Fruit fly (Drosophila melanogaster) whole organism, embryonic: ENCODE results near the gene CG13248.

Experiments used
- Abd-B ChIP-seq: fragments of 200-800 bp; sonication (Bioruptor generic); optimal IDR thresholded peaks from 2 replicates; lab custom pipeline; 2018; ENCODE audit warnings: missing biosample characterization, mild to moderate bottlenecking, missing genetic modification characterization, moderate library complexity
- C15 ChIP-seq: fragments of 200-800 bp; sonication (Bioruptor generic); IDR thresholded peaks from 3 replicates; pipeline ENCODE4 v1.3.6; 2022; ENCODE audit warnings: missing biosample characterization, missing genetic modification characterization
- CG12071 ChIP-seq: fragments of 200-800 bp; sonication (Bioruptor generic); optimal IDR thresholded peaks from 3 replicates; lab custom pipeline; 2018; ENCODE audit warnings: missing biosample characterization, mild to moderate bottlenecking, missing genetic modification characterization
- CG13123 ChIP-seq: fragments of 200-800 bp; sonication (Bioruptor generic); optimal IDR thresholded peaks from 2 replicates; lab custom pipeline; 2016; ENCODE audit warnings: missing biosample characterization, missing genetic modification characterization
- CG16815 ChIP-seq: fragments of 200-800 bp; sonication (Bioruptor generic); optimal IDR thresholded peaks from 3 replicates; lab custom pipeline; 2017; ENCODE audit warnings: missing biosample characterization, mild to moderate bottlenecking, missing genetic modification characterization
- CG17359 ChIP-seq: fragments of 200-800 bp; sonication (Bioruptor generic); optimal IDR thresholded peaks from 3 replicates; lab custom pipeline; 2018; ENCODE audit warnings: missing biosample characterization, mild to moderate bottlenecking, missing genetic modification characterization, moderate library complexity
- CG17385 ChIP-seq: fragments of 200-800 bp; sonication (Bioruptor generic); optimal IDR thresholded peaks from 3 replicates; lab custom pipeline; 2018; ENCODE audit warnings: missing biosample characterization, mild to moderate bottlenecking, missing genetic modification characterization
- CG2129 ChIP-seq: fragments of 200-800 bp; sonication (Bioruptor generic); IDR thresholded peaks from 2 replicates; pipeline ENCODE4 v1.3.6; 2022; ENCODE audit warnings: missing biosample characterization, missing genetic modification characterization; ENCODE audit not compliant: partially characterized antibody
- CG2678 ChIP-seq: fragments of 200-800 bp; sonication (Bioruptor generic); optimal IDR thresholded peaks from 3 replicates; lab custom pipeline; 2019; ENCODE audit warnings: missing biosample characterization, mild to moderate bottlenecking, missing genetic modification characterization, moderate library complexity
- CG2712 ChIP-seq: fragments of 200-800 bp; optimal IDR thresholded peaks from 3 replicates; lab custom pipeline; 2019; ENCODE audit warnings: missing biosample characterization, mild to moderate bottlenecking, missing genetic modification characterization, moderate library complexity
- CG32767 ChIP-seq: fragments of 200-800 bp; sonication (Bioruptor generic); IDR thresholded peaks from 2 replicates; pipeline ENCODE4 v1.3.6; 2022; ENCODE audit warnings: missing biosample characterization, missing genetic modification characterization
- CG34224 ChIP-seq: fragments of 200-800 bp; sonication (Bioruptor generic); IDR thresholded peaks from 3 replicates; pipeline ENCODE4 v1.3.6; 2022; ENCODE audit warnings: missing biosample characterization, missing genetic modification characterization; ENCODE audit not compliant: partially characterized antibody
- CG4404 ChIP-seq: fragments of 200-800 bp; sonication (Bioruptor generic); IDR thresholded peaks from 2 replicates; pipeline ENCODE4 v1.3.6; 2022; ENCODE audit warnings: missing biosample characterization, missing genetic modification characterization
- CG4617 ChIP-seq: fragments of 200-800 bp; sonication (Bioruptor generic); optimal IDR thresholded peaks from 3 replicates; lab custom pipeline; 2016; ENCODE audit warnings: missing biosample characterization, missing genetic modification characterization, borderline replicate concordance
- CG7987 ChIP-seq: fragments of 200-800 bp; sonication (Bioruptor generic); optimal IDR thresholded peaks from 2 replicates; lab custom pipeline; 2018; ENCODE audit warnings: missing biosample characterization, mild to moderate bottlenecking, missing genetic modification characterization, moderate library complexity
- Deaf1 ChIP-seq: fragments of 200-800 bp; optimal IDR thresholded peaks from 3 replicates; lab custom pipeline; 2019; ENCODE audit warnings: missing biosample characterization, mild to moderate bottlenecking, missing genetic modification characterization, moderate library complexity
- Doc3 ChIP-seq: fragments of 200-800 bp; sonication (Bioruptor generic); IDR thresholded peaks from 3 replicates; pipeline ENCODE4 v1.3.6; 2022; ENCODE audit warnings: missing biosample characterization, missing genetic modification characterization; ENCODE audit not compliant: partially characterized antibody
- Ets65A ChIP-seq: fragments of 200-800 bp; sonication (Bioruptor generic); peaks from one replicate; lab custom pipeline; 2016; ENCODE audit warnings: missing biosample characterization, missing genetic modification characterization
- Gug ChIP-seq: fragments of 200-800 bp; sonication (Bioruptor generic); IDR thresholded peaks from 4 replicates; pipeline ENCODE4 v1.3.6; 2022; ENCODE audit warnings: missing biosample characterization, missing genetic modification characterization
- HHEX ChIP-seq: fragments of 200-800 bp; sonication (Bioruptor generic); optimal IDR thresholded peaks from 3 replicates; lab custom pipeline; 2017; ENCODE audit warnings: missing biosample characterization, mild to moderate bottlenecking, missing genetic modification characterization, missing genetic modification reagents
- HLH3B ChIP-seq: fragments of 200-800 bp; sonication (Bioruptor generic); IDR thresholded peaks from 2 replicates; pipeline ENCODE4 v1.3.6; 2022; ENCODE audit warnings: missing biosample characterization, missing genetic modification characterization
- HmgD ChIP-seq: fragments of 200-800 bp; sonication (Bioruptor generic); optimal IDR thresholded peaks from 3 replicates; lab custom pipeline; 2016; ENCODE audit warnings: missing biosample characterization, missing genetic modification characterization
- Hmr ChIP-seq: fragments of 200-800 bp; sonication (Bioruptor generic); optimal IDR thresholded peaks from 3 replicates; lab custom pipeline; 2017; ENCODE audit warnings: mild to moderate bottlenecking, missing biosample characterization, missing genetic modification reagents, missing genetic modification characterization
- Kr ChIP-seq: fragments of 200-800 bp; sonication (Bioruptor generic); optimal IDR thresholded peaks from 2 replicates; lab custom pipeline; 2017; ENCODE audit warnings: missing biosample characterization, mild to moderate bottlenecking, missing genetic modification characterization
- Lhr ChIP-seq: fragments of 200-800 bp; sonication (Bioruptor generic); optimal IDR thresholded peaks from 3 replicates; lab custom pipeline; 2017; ENCODE audit warnings: mild to moderate bottlenecking, missing biosample characterization, missing genetic modification reagents, missing genetic modification characterization
- Oli ChIP-seq: fragments of 200-800 bp; sonication (Bioruptor generic); optimal IDR thresholded peaks from 2 replicates; lab custom pipeline; 2018; ENCODE audit warnings: missing biosample characterization, mild to moderate bottlenecking, missing genetic modification characterization, moderate library complexity
- Taf1 ChIP-seq: fragments of 200-800 bp; sonication (Bioruptor generic); IDR thresholded peaks from 2 replicates; pipeline ENCODE4 v1.3.6; 2022; ENCODE audit warnings: missing biosample characterization, missing genetic modification characterization
- Vsx1 ChIP-seq: fragments of 200-800 bp; sonication (Bioruptor generic); optimal IDR thresholded peaks from 2 replicates; lab custom pipeline; 2017; ENCODE audit warnings: missing biosample characterization, mild to moderate bottlenecking, missing genetic modification characterization, missing genetic modification reagents
- ap ChIP-seq: fragments of 200-800 bp; sonication (Bioruptor generic); IDR thresholded peaks from 2 replicates; pipeline ENCODE4 v1.3.6; 2022; ENCODE audit warnings: missing biosample characterization, missing genetic modification characterization
- ato ChIP-seq: fragments of 200-800 bp; sonication (Bioruptor generic); IDR thresholded peaks from 2 replicates; pipeline ENCODE4 v1.3.6; 2022; ENCODE audit warnings: missing biosample characterization, missing genetic modification characterization; ENCODE audit not compliant: partially characterized antibody
- bab2 ChIP-seq: fragments of 200-800 bp; sonication (Bioruptor generic); optimal IDR thresholded peaks from 2 replicates; lab custom pipeline; 2016; ENCODE audit warnings: missing biosample characterization, missing genetic modification characterization
- cg ChIP-seq: fragments of 200-800 bp; sonication (Bioruptor generic); optimal IDR thresholded peaks from 3 replicates; lab custom pipeline; 2019; ENCODE audit warnings: missing biosample characterization, mild to moderate bottlenecking, missing genetic modification characterization, moderate library complexity
- chm ChIP-seq: fragments of 200-800 bp; sonication (Bioruptor generic); IDR thresholded peaks from 2 replicates; pipeline ENCODE4 v1.3.6; 2022; ENCODE audit warnings: missing biosample characterization, missing genetic modification characterization
- chn ChIP-seq: fragments of 200-800 bp; sonication (Bioruptor generic); optimal IDR thresholded peaks from 2 replicates; lab custom pipeline; 2016; ENCODE audit warnings: missing biosample characterization, missing genetic modification characterization
- corto ChIP-seq: fragments of 200-800 bp; sonication (Bioruptor generic); optimal IDR thresholded peaks from 2 replicates; lab custom pipeline; 2016; ENCODE audit warnings: missing biosample characterization, mild to moderate bottlenecking, missing genetic modification characterization, moderate library complexity
- ems ChIP-seq: fragments of 200-800 bp; sonication (Bioruptor generic); optimal IDR thresholded peaks from 3 replicates; lab custom pipeline; 2016; ENCODE audit warnings: missing biosample characterization, missing genetic modification characterization
- fru ChIP-seq: fragments of >200 bp; optimal IDR thresholded peaks from 2 replicates; lab custom pipeline; 2017
- gce ChIP-seq: fragments of 200-800 bp; sonication (Bioruptor generic); IDR thresholded peaks from 3 replicates; pipeline ENCODE4 v1.3.6; 2022; ENCODE audit warnings: missing biosample characterization, missing genetic modification characterization
- her ChIP-seq: fragments of 200-800 bp; sonication (Bioruptor generic); optimal IDR thresholded peaks from 2 replicates; lab custom pipeline; 2016; ENCODE audit warnings: missing biosample characterization, missing genetic modification characterization
- otp ChIP-seq: fragments of 200-800 bp; sonication (Bioruptor generic); IDR thresholded peaks from 3 replicates; pipeline ENCODE4, ENCODE4 v1.3.6; 2022; ENCODE audit warnings: missing biosample characterization, missing genetic modification characterization
- peb ChIP-seq: fragments of 200-800 bp; sonication (Bioruptor generic); IDR thresholded peaks from 2 replicates; pipeline ENCODE4 v1.3.6; 2022; ENCODE audit warnings: missing biosample characterization, missing genetic modification characterization
- pnt ChIP-seq: fragments of 200-800 bp; sonication (Bioruptor generic); optimal IDR thresholded peaks from 3 replicates; lab custom pipeline; 2016; ENCODE audit warnings: missing biosample characterization, missing genetic modification characterization
- run ChIP-seq: fragments of 200-800 bp; sonication (Bioruptor generic); optimal IDR thresholded peaks from 3 replicates; lab custom pipeline; 2018; ENCODE audit warnings: missing biosample characterization, mild to moderate bottlenecking, missing genetic modification characterization
- sna ChIP-seq: fragments of 200-800 bp; sonication (Bioruptor generic); IDR thresholded peaks from 2 replicates; pipeline ENCODE4 v1.3.6; 2022; ENCODE audit warnings: missing biosample characterization, missing genetic modification characterization; ENCODE audit not compliant: partially characterized antibody
- sug ChIP-seq: fragments of 200-800 bp; optimal IDR thresholded peaks from 2 replicates; lab custom pipeline; 2019; ENCODE audit warnings: missing biosample characterization, mild to moderate bottlenecking, missing genetic modification characterization, moderate library complexity
- tio ChIP-seq: fragments of 200-800 bp; sonication (Bioruptor generic); optimal IDR thresholded peaks from 2 replicates; lab custom pipeline; 2017; ENCODE audit warnings: missing biosample characterization, missing genetic modification characterization, inconsistent platforms
- tll ChIP-seq, 2 experiments: fragments of 200-800 bp in 1 of 2; fragments of >200 bp in 1 of 2; sonication (Bioruptor generic) in 1 of 2; optimal IDR thresholded peaks; 2 replicates each; lab custom pipeline; 2017 to 2019; ENCODE audit warnings: missing biosample characterization in 2 of 2, missing genetic modification characterization in 2 of 2, mild to moderate bottlenecking in 1 of 2, moderate library complexity in 1 of 2
- ttk ChIP-seq: fragments of 200-800 bp; sonication (Bioruptor generic); IDR thresholded peaks from 2 replicates; pipeline ENCODE4 v2.1.2; 2022; ENCODE audit warnings: missing biosample characterization, missing genetic modification characterization
- zf30C ChIP-seq: fragments of 200-800 bp; sonication (Bioruptor generic); optimal IDR thresholded peaks from 3 replicates; lab custom pipeline; 2018; ENCODE audit warnings: missing biosample characterization, mild to moderate bottlenecking, missing genetic modification characterization
- zfh1 ChIP-seq: fragments of 200-800 bp; sonication (Bioruptor generic); IDR thresholded peaks from 3 replicates; pipeline ENCODE4 v1.3.6; 2022; ENCODE audit warnings: missing biosample characterization, missing genetic modification characterization

CG13248 gene

DNA sequence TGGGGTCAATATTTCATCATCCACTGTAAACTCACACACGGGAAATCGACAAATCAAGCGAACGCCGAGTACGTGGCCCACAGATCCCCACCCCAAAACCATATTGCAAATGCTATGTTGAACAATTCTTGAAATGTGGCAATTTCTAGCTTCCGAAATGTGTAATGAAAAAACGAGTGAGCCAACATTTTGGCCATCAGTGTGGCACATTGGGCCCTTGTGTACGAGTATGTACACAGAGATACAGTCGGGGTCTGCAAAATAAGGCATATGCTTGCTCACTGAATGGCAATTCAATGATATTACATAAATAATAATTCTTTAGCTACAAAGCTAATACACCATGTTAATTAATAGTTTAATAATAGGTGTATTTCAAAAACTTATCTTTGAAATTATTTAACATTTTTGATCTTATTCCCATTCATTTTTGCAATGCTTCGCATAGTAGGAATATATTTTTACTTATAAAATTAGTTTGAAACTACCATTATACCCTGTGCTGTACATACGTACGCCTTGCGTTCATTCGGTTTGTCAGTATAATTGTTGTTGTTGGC, 10.7 kb downstream of the CG13248 start (continued):
- TF ChIP-seq Lhr (GFP tag; lab: Kevin White, UChicago) (peak; percentile 40), Abd-B (peak; percentile 84), HmgD (GFP tag; lab: Kevin White, UChicago) (peak; percentile 67), fru (lab: Kevin White, UChicago) (no peak), bab2 (GFP tag; lab: Kevin White, UChicago) (peak; percentile 80), CG12071 (peak; percentile 77), CG2129 (GFP tag; lab: Robert Waterston, UW) (no peak), CG4404 (GFP tag; lab: Robert Waterston, UW) (peak; percentile 67), CG4617 (peak; percentile 63), CG34224 (GFP tag; lab: Robert Waterston, UW) (no peak), CG32767 (GFP tag; lab: Robert Waterston, UW) (peak; percentile 77), zf30C (GFP tag; lab: Kevin White, UChicago) (no peak), chn (peak; percentile 78), CG2712 (peak; percentile 90), tio (GFP tag; lab: Kevin White, UChicago) (peak; percentile 91), otp (GFP tag; lab: Robert Waterston, UW) (peak; percentile 74; the same call in 1 of the 3 replicates), corto (peak; percentile 83), Ets65A (GFP tag; lab: Kevin White, UChicago) (peak; percentile 92), ems (GFP tag; lab: Kevin White, UChicago) (peak; percentile 75), chm (peak; percentile 79), her (GFP tag; lab: Kevin White, UChicago) (peak; percentile 77), tll (GFP tag; optimal IDR thresholded peaks at IDR 0.05; lab: Kevin White, UChicago) (no peak), gce (GFP tag; lab: Robert Waterston, UW) (peak; percentile 69; the same call in 2 of the 3 replicates), ato (GFP tag; lab: Robert Waterston, UW) (no peak), ttk (peak; percentile 66), Gug (peak; percentile 87), run (tag; lab: Kevin White, UChicago) (peak; percentile 86), sna (GFP tag; lab: Robert Waterston, UW) (no peak), Kr (GFP tag; lab: Kevin White, UChicago) (no peak), HHEX (GFP tag; lab: Kevin White, UChicago) (peak; percentile 89), CG17359 (tag; lab: Kevin White, UChicago) (peak; percentile 93), CG13123 (GFP tag; lab: Kevin White, UChicago) (peak; percentile 67), cg (GFP tag; lab: Kevin White, UChicago) (no peak), peb (GFP tag; lab: Robert Waterston, UW) (peak; percentile 68), Doc3 (no peak), CG2678 (peak; percentile 95), Vsx1 (GFP tag; lab: Kevin White, UChicago) (peak; percentile 68), sug (tag; lab: Kevin White, UChicago) (peak; percentile 89), Hmr (GFP tag; lab: Kevin White, UChicago) (peak; percentile 89), zfh1 (GFP tag; lab: Robert Waterston, UW) (peak; percentile 82), pnt (peak; percentile 60), C15 (GFP tag; lab: Robert Waterston, UW) (no peak), Deaf1 (tag; lab: Kevin White, UChicago) (peak; percentile 73), Taf1 (GFP tag; lab: Robert Waterston, UW) (peak; percentile 67; the same call in 1 of the 2 replicates), ap (GFP tag; lab: Robert Waterston, UW) (peak; percentile 24), CG17385 (peak; percentile 85), HLH3B (GFP tag; lab: Robert Waterston, UW) (peak; percentile 75), CG7987 (GFP tag; lab: Kevin White, UChicago) (peak; percentile 69), Oli (peak; percentile 90), CG16815 (GFP tag; lab: Kevin White, UChicago) (peak; percentile 77)
